Fruit fly (Drosophila melanogaster) S2 (cell line): Measurements from ENCODE around the gene CG10365.

Experiments
- CG8478 ChIP-seq: fragments of >200 bp; optimal IDR thresholded peaks from 2 replicates; lab custom pipeline; 2018
- CTCF ChIP-seq, 2 experiments: fragments of >200 bp; optimal IDR thresholded peaks; 2 replicates each; lab custom pipeline; 2018

- TF ChIP-seq CTCF (optimal IDR thresholded peaks at IDR 0.05; lab: Kevin White, UChicago) = peak; percentile 54 to 90
- no peak for TF ChIP-seq CG8478 (lab: Kevin White, UChicago)
Measured at dm6 chr3R:23721936-23722335, 1.2 kb upstream of the CG10365 start.
